Fruit fly (Drosophila melanogaster) whole organism, embryonic: Measurements from ENCODE around the gene MED19.
A peak's percentile ranks its signal among the peaks of the same experiment; 100 is the strongest.

Source experiments
- B-H1 ChIP-seq: fragments of 200-800 bp; sonication (Bioruptor generic); IDR thresholded peaks from 3 replicates; pipeline ENCODE4 v1.3.6; 2022; ENCODE audit warnings: missing biosample characterization, missing genetic modification characterization
- BtbVII ChIP-seq: fragments of 200-800 bp; sonication (Bioruptor generic); optimal IDR thresholded peaks from 3 replicates; lab custom pipeline; 2017; ENCODE audit warnings: missing biosample characterization, mild to moderate bottlenecking, missing genetic modification characterization
- CG10366 ChIP-seq: fragments of 200-800 bp; sonication (Bioruptor generic); IDR thresholded peaks from 2 replicates; pipeline ENCODE4 v1.3.6; 2022; ENCODE audit warnings: missing biosample characterization, missing genetic modification characterization
- CG10959 ChIP-seq: fragments of 200-800 bp; sonication (Bioruptor generic); IDR thresholded peaks from 2 replicates; pipeline ENCODE4 v1.3.6; 2022; ENCODE audit warnings: missing biosample characterization, missing genetic modification characterization
- CG12071 ChIP-seq: fragments of 200-800 bp; sonication (Bioruptor generic); optimal IDR thresholded peaks from 3 replicates; lab custom pipeline; 2018; ENCODE audit warnings: missing biosample characterization, mild to moderate bottlenecking, missing genetic modification characterization
- CG13296 ChIP-seq: fragments of 200-800 bp; sonication (Bioruptor generic); optimal IDR thresholded peaks from 3 replicates; lab custom pipeline; 2018; ENCODE audit warnings: missing biosample characterization, mild to moderate bottlenecking, missing genetic modification characterization
- CG15514 ChIP-seq: fragments of 200-800 bp; sonication (Bioruptor generic); optimal IDR thresholded peaks from 3 replicates; lab custom pipeline; 2017; ENCODE audit warnings: missing biosample characterization, missing genetic modification characterization, mild to moderate bottlenecking, moderate library complexity, missing genetic modification reagents
- CG17385 ChIP-seq: fragments of 200-800 bp; sonication (Bioruptor generic); optimal IDR thresholded peaks from 3 replicates; lab custom pipeline; 2018; ENCODE audit warnings: missing biosample characterization, mild to moderate bottlenecking, missing genetic modification characterization
- CG17912 ChIP-seq: fragments of 200-800 bp; sonication (Bioruptor generic); optimal IDR thresholded peaks from 2 replicates; lab custom pipeline; 2018; ENCODE audit warnings: missing biosample characterization, mild to moderate bottlenecking, missing genetic modification characterization
- CG18599 ChIP-seq: fragments of 200-800 bp; sonication (Bioruptor generic); optimal IDR thresholded peaks from 3 replicates; lab custom pipeline; 2017; ENCODE audit warnings: missing biosample characterization, missing genetic modification characterization, mild to moderate bottlenecking, moderate library complexity, missing genetic modification reagents
- CG34376 ChIP-seq: fragments of 200-800 bp; sonication (Bioruptor generic); optimal IDR thresholded peaks from 2 replicates; lab custom pipeline; 2018; ENCODE audit warnings: missing biosample characterization, mild to moderate bottlenecking, missing genetic modification characterization
- CG4328 ChIP-seq: fragments of 200-800 bp; sonication (Bioruptor generic); optimal IDR thresholded peaks from 3 replicates; lab custom pipeline; 2017; ENCODE audit warnings: missing biosample characterization, missing genetic modification reagents, missing genetic modification characterization
- CG4730 ChIP-seq: fragments of 200-800 bp; sonication (Bioruptor generic); IDR thresholded peaks from 2 replicates; pipeline ENCODE4 v1.3.6; 2022; ENCODE audit warnings: missing biosample characterization, missing genetic modification characterization
- CG4820 ChIP-seq: fragments of 200-800 bp; sonication (Bioruptor generic); optimal IDR thresholded peaks from 3 replicates; lab custom pipeline; 2016; ENCODE audit warnings: missing biosample characterization, missing genetic modification characterization
- CG6175 ChIP-seq: fragments of 200-800 bp; sonication (Bioruptor generic); IDR thresholded peaks from 3 replicates; pipeline ENCODE4 v1.3.6; 2022; ENCODE audit warnings: missing biosample characterization, missing genetic modification characterization
- CG6854 ChIP-seq: fragments of 200-800 bp; sonication (Bioruptor generic); optimal IDR thresholded peaks from 3 replicates; lab custom pipeline; 2017; ENCODE audit warnings: missing biosample characterization, mild to moderate bottlenecking, missing genetic modification characterization
- CG7745 ChIP-seq: fragments of 200-800 bp; sonication (Bioruptor generic); optimal IDR thresholded peaks from 2 replicates; lab custom pipeline; 2018; ENCODE audit warnings: missing biosample characterization, mild to moderate bottlenecking, missing genetic modification characterization, moderate library complexity
- CoRest ChIP-seq: fragments of 200-800 bp; sonication (Bioruptor generic); optimal IDR thresholded peaks from 3 replicates; lab custom pipeline; 2018; ENCODE audit warnings: missing biosample characterization, mild to moderate bottlenecking, missing genetic modification characterization, moderate library complexity
- GATAe ChIP-seq: fragments of 200-800 bp; sonication (Bioruptor generic); conservative IDR thresholded peaks from 2 replicates; pipeline ENCODE4 v1.3.6; 2022; ENCODE audit warnings: missing biosample characterization, missing genetic modification characterization
- H2.0 ChIP-seq: fragments of 200-800 bp; sonication (Bioruptor generic); IDR thresholded peaks from 2 replicates; pipeline ENCODE4 v1.3.6; 2022; ENCODE audit warnings: missing biosample characterization, missing genetic modification characterization
- HLH54F ChIP-seq: fragments of 200-800 bp; sonication (Bioruptor generic); optimal IDR thresholded peaks from 3 replicates; lab custom pipeline; 2016; ENCODE audit warnings: missing biosample characterization, missing genetic modification characterization
- Hand ChIP-seq: fragments of 200-800 bp; sonication (Bioruptor generic); optimal IDR thresholded peaks from 2 replicates; lab custom pipeline; 2017; ENCODE audit warnings: mild to moderate bottlenecking, missing biosample characterization, missing genetic modification reagents, missing genetic modification characterization
- Hey ChIP-seq: fragments of 200-800 bp; sonication (Bioruptor generic); optimal IDR thresholded peaks from 3 replicates; lab custom pipeline; 2018; ENCODE audit warnings: missing biosample characterization, mild to moderate bottlenecking, missing genetic modification characterization
- Hmr ChIP-seq: fragments of 200-800 bp; sonication (Bioruptor generic); optimal IDR thresholded peaks from 3 replicates; lab custom pipeline; 2017; ENCODE audit warnings: mild to moderate bottlenecking, missing biosample characterization, missing genetic modification reagents, missing genetic modification characterization
- Rfx ChIP-seq: fragments of 200-800 bp; sonication (Bioruptor generic); IDR thresholded peaks from 2 replicates; pipeline ENCODE4 v1.3.6; 2022; ENCODE audit warnings: missing biosample characterization, missing genetic modification characterization
- Xbp1 ChIP-seq: fragments of 200-800 bp; sonication (Bioruptor generic); optimal IDR thresholded peaks from 3 replicates; lab custom pipeline; 2016; ENCODE audit warnings: missing biosample characterization, mild to moderate bottlenecking, missing genetic modification characterization
- bcd ChIP-seq: fragments of 200-800 bp; sonication (Bioruptor generic); optimal IDR thresholded peaks from 2 replicates; lab custom pipeline; 2017; ENCODE audit warnings: missing biosample characterization, mild to moderate bottlenecking, missing genetic modification characterization
- bowl ChIP-seq: fragments of 200-800 bp; sonication (Bioruptor generic); IDR thresholded peaks from 2 replicates; pipeline ENCODE4 v1.3.6; 2022; ENCODE audit warnings: missing biosample characterization, missing genetic modification characterization
- chinmo ChIP-seq: fragments of 200-800 bp; sonication (Bioruptor generic); IDR thresholded peaks from 4 replicates; pipeline ENCODE4 v1.3.6; 2022; ENCODE audit warnings: missing biosample characterization, missing genetic modification characterization; ENCODE audit not compliant: partially characterized antibody
- croc ChIP-seq: fragments of 200-800 bp; sonication (Bioruptor generic); conservative IDR thresholded peaks from 3 replicates; pipeline ENCODE4 v1.3.6; 2022; ENCODE audit warnings: missing biosample characterization, missing genetic modification characterization
- cwo ChIP-seq: fragments of 200-800 bp; sonication (Bioruptor generic); optimal IDR thresholded peaks from 3 replicates; lab custom pipeline; 2017; ENCODE audit warnings: missing biosample characterization, missing genetic modification characterization, mild to moderate bottlenecking, moderate library complexity, missing genetic modification reagents
- dan ChIP-seq: fragments of 200-800 bp; sonication (Bioruptor generic); IDR thresholded peaks from 2 replicates; pipeline ENCODE4 v1.3.6; 2022; ENCODE audit warnings: missing biosample characterization, missing genetic modification characterization
- exex ChIP-seq: fragments of 200-800 bp; sonication (Bioruptor generic); optimal IDR thresholded peaks from 4 replicates; lab custom pipeline; 2018; ENCODE audit warnings: missing biosample characterization, mild to moderate bottlenecking, missing genetic modification characterization, moderate library complexity
- gfzf ChIP-seq: fragments of 200-800 bp; sonication (Bioruptor generic); optimal IDR thresholded peaks from 2 replicates; lab custom pipeline; 2016; ENCODE audit warnings: missing biosample characterization, mild to moderate bottlenecking, missing genetic modification characterization, moderate library complexity
- gsb-n ChIP-seq: fragments of 200-800 bp; sonication (Bioruptor generic); optimal IDR thresholded peaks from 3 replicates; lab custom pipeline; 2018; ENCODE audit warnings: missing biosample characterization, mild to moderate bottlenecking, missing genetic modification characterization
- hb ChIP-seq: fragments of 200-800 bp; sonication (Bioruptor generic); IDR thresholded peaks from 3 replicates; pipeline ENCODE4 v1.3.6; 2022; ENCODE audit warnings: missing biosample characterization, missing genetic modification characterization; ENCODE audit not compliant: partially characterized antibody
- kah ChIP-seq: fragments of 200-800 bp; sonication (Bioruptor generic); optimal IDR thresholded peaks from 2 replicates; lab custom pipeline; 2018; ENCODE audit warnings: missing biosample characterization, mild to moderate bottlenecking, missing genetic modification characterization
- knrl ChIP-seq: fragments of 200-800 bp; sonication (Bioruptor generic); IDR thresholded peaks from 3 replicates; pipeline ENCODE4 v1.3.6; 2022; ENCODE audit warnings: missing biosample characterization, missing genetic modification characterization; ENCODE audit not compliant: partially characterized antibody
- nau ChIP-seq: fragments of 200-800 bp; sonication (Bioruptor generic); optimal IDR thresholded peaks from 3 replicates; lab custom pipeline; 2017; ENCODE audit warnings: missing biosample characterization, mild to moderate bottlenecking, missing genetic modification characterization, missing genetic modification reagents
- nom ChIP-seq: fragments of 200-800 bp; sonication (Bioruptor generic); optimal IDR thresholded peaks from 2 replicates; lab custom pipeline; 2017; ENCODE audit warnings: missing biosample characterization, missing genetic modification characterization, mild to moderate bottlenecking, moderate library complexity, missing genetic modification reagents
- p53 ChIP-seq: fragments of 200-800 bp; sonication (Bioruptor generic); optimal IDR thresholded peaks from 2 replicates; lab custom pipeline; 2016; ENCODE audit warnings: missing biosample characterization, missing genetic modification characterization
- pb ChIP-seq: fragments of 200-800 bp; sonication (Bioruptor generic); optimal IDR thresholded peaks from 3 replicates; lab custom pipeline; 2016; ENCODE audit warnings: missing biosample characterization, missing genetic modification characterization
- sc ChIP-seq, 3 experiments: fragments of >200 bp in 2 of 3; fragments of 200-800 bp in 1 of 3; sonication (Bioruptor generic) in 1 of 3; optimal IDR thresholded peaks; 2 replicates in 2 of 3; 3 replicates in 1 of 3; lab custom pipeline; 2017; ENCODE audit warnings: mild to moderate bottlenecking in 1 of 3, missing biosample characterization in 1 of 3, missing genetic modification characterization in 1 of 3, missing genetic modification reagents in 1 of 3
- scrt ChIP-seq: fragments of 200-800 bp; sonication (Bioruptor generic); optimal IDR thresholded peaks from 2 replicates; lab custom pipeline; 2018; ENCODE audit warnings: missing biosample characterization, mild to moderate bottlenecking, missing genetic modification characterization, moderate library complexity
- sens-2 ChIP-seq: fragments of 200-800 bp; sonication (Bioruptor generic); IDR thresholded peaks from 2 replicates; pipeline ENCODE4 v1.3.6; 2022; ENCODE audit warnings: missing biosample characterization, missing genetic modification characterization

MED19 gene

dm6 chr3L:17820093-17820492 is 26.2 kb downstream of the MED19 start, which contains the start of gene Ir75b:
Ir75b (minus strand) TSS chr3L:17820193.
- no peak for TF ChIP-seq Hand
- TF ChIP-seq CG6175 = no peak
- TF ChIP-seq croc = no peak
- no peak for TF ChIP-seq CG12071 (GFP tag; lab: Kevin White, UChicago)
- TF ChIP-seq gfzf (GFP tag; lab: Kevin White, UChicago) = no peak
- TF ChIP-seq CG17912 (GFP tag; lab: Kevin White, UChicago) = no peak
- no peak for TF ChIP-seq sc (optimal IDR thresholded peaks at IDR 0.05; lab: Kevin White, UChicago)
- no peak for TF ChIP-seq sc (GFP tag; optimal IDR thresholded peaks at IDR 0.05; lab: Kevin White, UChicago)
- TF ChIP-seq Xbp1 (GFP tag; lab: Kevin White, UChicago) = no peak
- no peak for TF ChIP-seq pb
- no peak for TF ChIP-seq CG7745 (tag; lab: Kevin White, UChicago)

DNA sequence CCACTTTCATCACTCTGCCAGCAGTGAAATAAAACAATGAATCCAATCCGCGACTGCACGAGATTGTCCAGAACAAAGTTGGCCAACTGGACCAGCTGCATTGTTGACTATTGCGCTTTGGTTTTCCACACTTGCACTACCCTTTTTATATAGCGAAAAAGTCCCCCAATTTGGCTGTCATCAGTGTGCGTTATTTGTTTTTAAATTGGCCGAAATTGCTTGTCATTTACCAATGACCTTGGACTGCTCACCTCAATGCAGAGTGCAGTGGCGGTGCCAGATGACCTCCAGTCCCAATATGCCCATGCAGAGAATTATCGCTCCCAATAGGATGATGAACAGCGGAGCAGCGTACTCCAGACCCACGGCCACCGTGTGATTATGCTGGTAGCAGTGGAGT is 28.5 kb downstream of the MED19 start, which contains the start of gene Ir75a:
TSS of gene Ir75a (minus strand) at position 101 of the 400 bp plus-strand sequence.
- TF ChIP-seq H2.0 (GFP tag; lab: Robert Waterston, UW) (no peak), BtbVII (GFP tag; lab: Kevin White, UChicago) (no peak), p53 (GFP tag; lab: Kevin White, UChicago) (no peak), CG4730 (no peak), gsb-n (tag; lab: Kevin White, UChicago) (no peak), bowl (no peak), CG10959 (GFP tag; lab: Robert Waterston, UW) (no peak), CG17385 (GFP tag; lab: Kevin White, UChicago) (no peak)

DNA sequence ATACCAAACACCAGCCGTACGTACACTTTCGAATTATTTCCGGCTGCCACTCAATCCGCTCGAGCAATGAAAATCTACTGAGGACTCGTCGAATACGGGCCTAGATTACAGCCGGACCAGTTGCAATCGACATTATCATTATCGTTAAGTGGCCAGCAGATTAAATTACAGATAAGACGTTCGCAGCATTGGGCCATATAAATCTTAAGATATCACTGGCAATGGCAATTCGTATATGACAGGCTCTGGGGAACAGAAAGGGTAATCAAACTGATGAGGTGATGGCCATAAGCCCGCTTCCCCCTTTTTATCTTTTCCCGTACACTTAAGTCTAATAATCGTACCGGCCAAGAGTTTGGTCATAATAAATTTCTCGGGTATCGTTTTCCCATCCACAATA is 32.3 kb downstream of the MED19 start, which contains the start of gene Cln3:
TSS of gene Cln3 (minus strand) at position 84 of the 400 bp plus-strand sequence.
- TF ChIP-seq chinmo (0 out of 4 replicates have a peak, but pooled peaks have one; percentile 10), Hand (peak; percentile 16), scrt (peak; percentile 15), Rfx (GFP tag; lab: Robert Waterston, UW) (peak; percentile 16; the same call in 1 of the 2 replicates), exex (tag; lab: Kevin White, UChicago) (peak; percentile 93), CG10366 (GFP tag; lab: Robert Waterston, UW) (no peak), cwo (GFP tag; lab: Kevin White, UChicago) (peak; percentile 16), HLH54F (GFP tag; lab: Kevin White, UChicago) (no peak), B-H1 (GFP tag; lab: Robert Waterston, UW) (no peak), CG18599 (GFP tag; lab: Kevin White, UChicago) (peak; percentile 20), Hey (tag; lab: Kevin White, UChicago) (peak; percentile 9), CG4328 (GFP tag; lab: Kevin White, UChicago) (no peak), CG15514 (peak; percentile 10), GATAe (GFP tag; lab: Robert Waterston, UW) (peak; percentile 78), CG34376 (GFP tag; lab: Kevin White, UChicago) (peak; percentile 96), Hmr (GFP tag; lab: Kevin White, UChicago) (peak; percentile 27)

DNA sequence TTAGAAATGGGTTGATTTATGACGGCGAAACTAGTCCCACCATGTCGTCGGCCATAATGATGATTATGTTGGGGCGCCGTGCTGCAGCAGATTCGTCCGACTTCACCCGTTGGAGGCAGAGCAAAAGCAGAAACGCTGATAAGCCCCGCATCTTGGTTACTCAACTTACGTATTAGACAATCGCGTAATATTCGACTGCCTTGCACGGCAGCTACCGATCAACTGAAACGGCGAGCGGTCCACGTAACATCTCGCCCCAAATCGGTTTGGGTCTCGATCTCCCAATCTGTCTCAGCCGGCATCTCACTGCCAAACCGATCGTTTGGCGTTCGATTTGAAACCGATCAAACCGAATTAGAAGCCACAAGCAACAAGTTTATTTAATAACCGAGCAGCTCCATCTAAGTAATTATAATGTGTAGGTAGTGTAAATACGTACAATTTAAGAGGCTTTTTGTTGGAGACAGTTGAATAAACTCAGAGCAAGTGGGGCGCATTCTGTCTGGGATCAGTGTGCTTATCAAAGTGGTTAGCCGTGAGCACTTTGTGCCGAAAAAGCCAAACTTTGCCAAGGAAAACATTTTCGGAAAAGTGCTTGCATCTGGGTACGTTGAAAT is 37.6 kb downstream of the MED19 start, which contains the start of gene CG32191:
TSS of gene CG32191 (minus strand) at position 550 of the 617 bp plus-strand sequence.
- TF ChIP-seq knrl (no peak), kah (GFP tag; lab: Kevin White, UChicago) (no peak), CG4820 (no peak), dan (GFP tag; lab: Robert Waterston, UW) (no peak), CG13296 (peak; percentile 38), CG17385 (GFP tag; lab: Kevin White, UChicago) (no peak), chinmo (0 out of 4 replicates have a peak, but pooled peaks have one; percentile 37), bcd (GFP tag; lab: Kevin White, UChicago) (no peak), nom (GFP tag; lab: Kevin White, UChicago) (no peak), sens-2 (no peak), CG6854 (GFP tag; lab: Kevin White, UChicago) (peak; percentile 11), CoRest (tag; lab: Kevin White, UChicago) (no peak), nau (GFP tag; lab: Kevin White, UChicago) (peak; percentile 41), hb (GFP tag; lab: Robert Waterston, UW) (no peak)
